Fruit fly (Drosophila melanogaster): Measurements from ENCODE around the gene vls.

vls gene

DNA sequence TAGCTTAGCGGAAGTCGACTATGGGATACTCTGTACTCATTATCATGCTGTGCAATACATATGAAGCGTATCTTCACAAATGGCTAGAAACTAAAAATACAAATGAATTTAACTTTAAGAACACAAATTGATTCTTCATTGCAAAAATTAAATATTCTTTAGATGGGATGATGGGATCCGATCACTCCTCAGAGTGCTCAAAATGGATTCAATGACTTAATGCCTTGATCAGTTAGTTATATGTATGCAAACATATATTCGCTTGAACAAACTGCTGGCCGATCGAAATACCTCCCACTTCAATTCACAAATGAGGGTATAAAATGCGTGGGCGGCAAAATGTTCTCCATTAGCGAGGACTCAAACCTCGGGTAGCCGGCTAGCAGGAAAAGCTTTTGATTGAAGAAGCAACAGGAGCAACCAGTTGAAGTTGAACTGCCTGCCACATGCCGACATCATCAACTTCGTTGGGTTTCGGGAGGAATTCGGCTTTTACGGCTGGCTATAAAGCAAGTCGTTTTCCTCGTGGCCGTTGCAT is 38.0 kb downstream of the vls start, which contains the start of gene sNPF:
Gene sNPF (plus strand): TSS at position 534 of the 538 bp plus-strand sequence.
- TF ChIP-seq Usf (GFP tag; optimal IDR thresholded peaks at IDR 0.05) (peak; percentile 16), CG6765 (GFP tag; optimal IDR thresholded peaks at IDR 0.05) (peak; percentile 44), yki (optimal IDR thresholded peaks at IDR 0.05) (no peak), tin (GFP tag; optimal IDR thresholded peaks at IDR 0.05) (peak; percentile 29), Hr78 (GFP tag; optimal IDR thresholded peaks at IDR 0.05) (no peak), Max (GFP tag; optimal IDR thresholded peaks at IDR 0.05) (no peak), CG1602 (GFP tag; optimal IDR thresholded peaks at IDR 0.05) (no peak), wdn (GFP tag; IDR thresholded peaks at IDR 0.05) (no peak), Camta (GFP tag; optimal IDR thresholded peaks at IDR 0.05) (peak; percentile 24), CG31365 (tag; optimal IDR thresholded peaks at IDR 0.05) (no peak), maf-S (GFP tag; optimal IDR thresholded peaks at IDR 0.05) (peak; percentile 30), CG9727 (GFP tag; optimal IDR thresholded peaks at IDR 0.05) (peak; percentile 72), CG7928 (GFP tag; optimal IDR thresholded peaks at IDR 0.05) (no peak), CG7357 (GFP tag; IDR thresholded peaks at IDR 0.05) (no peak), bsh (GFP tag; optimal IDR thresholded peaks at IDR 0.05) (no peak), gfzf (GFP tag; optimal IDR thresholded peaks at IDR 0.05) (no peak), CG2199 (GFP tag; IDR thresholded peaks at IDR 0.05) (no peak), CG10209 (GFP tag; optimal IDR thresholded peaks at IDR 0.05) (peak; percentile 71), ind (GFP tag; optimal IDR thresholded peaks at IDR 0.05) (peak; percentile 47), otp (GFP tag; IDR thresholded peaks at IDR 0.05) (no peak), CG1529 (GFP tag; optimal IDR thresholded peaks at IDR 0.05) (no peak), hbn (GFP tag; IDR thresholded peaks at IDR 0.05; ENCODE audit: partially characterized antibody) (no peak), Mes4 (GFP tag; optimal IDR thresholded peaks at IDR 0.05) (no peak), CG17829 (tag; optimal IDR thresholded peaks at IDR 0.05) (no peak), CG1832 (GFP tag; optimal IDR thresholded peaks at IDR 0.05) (no peak), Doc2 (GFP tag; IDR thresholded peaks at IDR 0.05) (no peak), wek (GFP tag; optimal IDR thresholded peaks at IDR 0.05) (no peak), CG12659 (GFP tag; optimal IDR thresholded peaks at IDR 0.05) (peak; percentile 59), CG6272 (GFP tag; IDR thresholded peaks at IDR 0.05) (no peak), Xrp1 (GFP tag; IDR thresholded peaks at IDR 0.05) (no peak), kni (GFP tag; optimal IDR thresholded peaks at IDR 0.05) (no peak), CG4282 (GFP tag; optimal IDR thresholded peaks at IDR 0.05) (no peak), eyg (GFP tag; optimal IDR thresholded peaks at IDR 0.05) (peak; percentile 41), schlank (tag; optimal IDR thresholded peaks at IDR 0.05) (peak; percentile 44), CG7839 (tag; optimal IDR thresholded peaks at IDR 0.05) (peak; percentile 71), jing (GFP tag; optimal IDR thresholded peaks at IDR 0.05) (no peak), lab (GFP tag; optimal IDR thresholded peaks at IDR 0.05) (peak; percentile 56), BtbVII (GFP tag; optimal IDR thresholded peaks at IDR 0.05) (no peak), Vsx1 (GFP tag; optimal IDR thresholded peaks at IDR 0.05) (peak; percentile 12), Nf-YB (GFP tag; optimal IDR thresholded peaks at IDR 0.05) (no peak), gcm2 (GFP tag; optimal IDR thresholded peaks at IDR 0.05) (no peak), CG15073 (GFP tag; optimal IDR thresholded peaks at IDR 0.05) (no peak), CG3847 (GFP tag; IDR thresholded peaks at IDR 0.05) (0 out of 2 replicates have a peak, but pooled peaks have one; percentile 33), CG7372 (GFP tag; IDR thresholded peaks at IDR 0.05) (no peak), kay (GFP tag; optimal IDR thresholded peaks at IDR 0.05) (no peak), shn (GFP tag; optimal IDR thresholded peaks at IDR 0.05) (peak; percentile 57), kah (GFP tag; optimal IDR thresholded peaks at IDR 0.05) (no peak), HLHmδ (GFP tag; optimal IDR thresholded peaks at IDR 0.05) (no peak), Aef1 (GFP tag; IDR thresholded peaks at IDR 0.05) (no peak), CG30020 (tag; optimal IDR thresholded peaks at IDR 0.05) (no peak), CG5245 (GFP tag; optimal IDR thresholded peaks at IDR 0.05) (no peak)

All from whole organism, embryonic.